Fruit fly (Drosophila melanogaster) whole organism, pupa: ENCODE data around the gene ng3.
A peak's percentile ranks its signal among the peaks of the same experiment; 100 is the strongest.

Experiments used
- CG10348 ChIP-seq: fragments of 200-800 bp; sonication (Bioruptor generic); IDR thresholded peaks from 2 replicates; pipeline ENCODE4 v1.3.6; 2022; ENCODE audit warnings: missing biosample characterization, missing genetic modification characterization
- CG12605 ChIP-seq: fragments of 200-800 bp; sonication (Bioruptor generic); IDR thresholded peaks from 2 replicates; pipeline ENCODE4 v1.3.6; 2022; ENCODE audit warnings: missing biosample characterization, missing genetic modification characterization
- CG13204 ChIP-seq: fragments of 200-800 bp; sonication (Bioruptor generic); optimal IDR thresholded peaks from 2 replicates; lab custom pipeline; 2018; ENCODE audit warnings: missing biosample characterization, mild to moderate bottlenecking, missing genetic modification characterization, moderate library complexity
- CG14655 ChIP-seq: fragments of 200-800 bp; sonication (Bioruptor generic); optimal IDR thresholded peaks from 3 replicates; lab custom pipeline; 2017; ENCODE audit warnings: mild to moderate bottlenecking, missing biosample characterization, missing genetic modification reagents, missing genetic modification characterization
- CG15710 ChIP-seq: fragments of 200-800 bp; sonication (Bioruptor generic); optimal IDR thresholded peaks from 2 replicates; lab custom pipeline; 2018; ENCODE audit warnings: missing biosample characterization, mild to moderate bottlenecking, missing genetic modification characterization, moderate library complexity
- CG17806 ChIP-seq: fragments of 200-800 bp; sonication (Bioruptor generic); optimal IDR thresholded peaks from 2 replicates; lab custom pipeline; 2018; ENCODE audit warnings: missing biosample characterization, mild to moderate bottlenecking, missing genetic modification characterization, moderate library complexity
- CG32121 ChIP-seq: fragments of 200-800 bp; sonication (Bioruptor generic); IDR thresholded peaks from 2 replicates; pipeline ENCODE4 v1.3.6; 2022; ENCODE audit warnings: missing biosample characterization, missing genetic modification characterization
- CG34367 ChIP-seq: fragments of 200-800 bp; sonication (Bioruptor generic); optimal IDR thresholded peaks from 2 replicates; lab custom pipeline; 2018; ENCODE audit warnings: missing biosample characterization, mild to moderate bottlenecking, missing genetic modification characterization
- CG4496 ChIP-seq: fragments of 200-800 bp; sonication (Bioruptor generic); IDR thresholded peaks from 3 replicates; pipeline ENCODE4 v1.3.6; 2022; ENCODE audit warnings: missing biosample characterization, missing genetic modification characterization
- CG8159 ChIP-seq: fragments of 200-800 bp; sonication (Bioruptor generic); optimal IDR thresholded peaks from 3 replicates; lab custom pipeline; 2018; ENCODE audit warnings: missing biosample characterization, mild to moderate bottlenecking, missing genetic modification characterization, moderate library complexity
- CG8301 ChIP-seq: fragments of 200-800 bp; sonication (Bioruptor generic); optimal IDR thresholded peaks from 2 replicates; lab custom pipeline; 2018; ENCODE audit warnings: missing biosample characterization, mild to moderate bottlenecking, missing genetic modification characterization
- CG9948 ChIP-seq: fragments of 200-800 bp; sonication (Bioruptor generic); optimal IDR thresholded peaks from 2 replicates; lab custom pipeline; 2018; ENCODE audit warnings: missing biosample characterization, mild to moderate bottlenecking, missing genetic modification characterization, moderate library complexity
- D1 ChIP-seq: fragments of 200-800 bp; sonication (Bioruptor generic); optimal IDR thresholded peaks from 2 replicates; lab custom pipeline; 2018; ENCODE audit warnings: missing biosample characterization, mild to moderate bottlenecking, missing genetic modification characterization, moderate library complexity
- EcR ChIP-seq: fragments of 200-800 bp; sonication (Bioruptor generic); optimal IDR thresholded peaks from 3 replicates; lab custom pipeline; 2019; ENCODE audit warnings: missing biosample characterization, missing genetic modification characterization, mild to moderate bottlenecking, moderate library complexity, missing genetic modification reagents
- Ets98B ChIP-seq: fragments of 200-800 bp; sonication (Bioruptor generic); IDR thresholded peaks from 2 replicates; pipeline ENCODE4 v1.3.6; 2022; ENCODE audit warnings: missing biosample characterization, missing genetic modification characterization
- Pif1A ChIP-seq: fragments of 200-800 bp; sonication (Bioruptor generic); optimal IDR thresholded peaks from 3 replicates; lab custom pipeline; 2016; ENCODE audit warnings: missing biosample characterization, missing genetic modification characterization
- Pif1B ChIP-seq: fragments of 200-800 bp; sonication (Bioruptor generic); optimal IDR thresholded peaks from 3 replicates; lab custom pipeline; 2016; ENCODE audit warnings: missing biosample characterization, missing genetic modification characterization
- Snoo ChIP-seq: fragments of 200-800 bp; sonication (Bioruptor generic); optimal IDR thresholded peaks from 3 replicates; lab custom pipeline; 2017; ENCODE audit warnings: missing biosample characterization, mild to moderate bottlenecking, missing genetic modification characterization, inconsistent platforms
- fd96Ca ChIP-seq: fragments of 200-800 bp; sonication (Bioruptor generic); IDR thresholded peaks from 3 replicates; pipeline ENCODE4 v1.3.6; 2022; ENCODE audit warnings: missing biosample characterization, missing genetic modification characterization
- gl ChIP-seq: fragments of 200-800 bp; sonication (Bioruptor generic); optimal IDR thresholded peaks from 2 replicates; lab custom pipeline; 2018; ENCODE audit warnings: missing biosample characterization, mild to moderate bottlenecking, missing genetic modification characterization
- rn ChIP-seq: fragments of 200-800 bp; sonication (Bioruptor generic); IDR thresholded peaks from 2 replicates; pipeline ENCODE4 v1.3.6; 2022; ENCODE audit warnings: missing biosample characterization, missing genetic modification characterization

Gene ng3

DNA sequence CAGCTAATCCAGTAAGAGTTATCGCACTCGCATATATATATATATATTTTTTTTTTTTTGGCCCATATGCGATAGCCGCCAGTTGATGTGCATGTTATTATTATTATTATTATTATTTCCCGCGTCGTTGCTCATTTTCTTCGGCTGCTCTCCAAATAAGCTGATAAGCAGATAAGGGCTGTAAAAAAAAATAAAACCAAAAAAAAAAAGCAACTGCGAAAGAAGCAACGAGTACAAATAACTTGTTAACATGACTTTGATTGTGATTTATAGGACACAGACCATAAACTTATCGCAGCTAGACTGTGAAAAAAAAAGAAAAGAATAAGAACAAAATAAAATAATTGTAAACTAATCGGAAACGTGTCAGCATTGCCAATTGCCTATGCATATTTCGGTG, 23.9 kb upstream of the ng3 start:
- TF ChIP-seq Pif1A (no peak), CG13204 (GFP tag; lab: Kevin White, UChicago) (no peak), CG12605 (0 out of 2 replicates have a peak, but pooled peaks have one; percentile 27), D1 (tag; lab: Kevin White, UChicago) (no peak)

DNA sequence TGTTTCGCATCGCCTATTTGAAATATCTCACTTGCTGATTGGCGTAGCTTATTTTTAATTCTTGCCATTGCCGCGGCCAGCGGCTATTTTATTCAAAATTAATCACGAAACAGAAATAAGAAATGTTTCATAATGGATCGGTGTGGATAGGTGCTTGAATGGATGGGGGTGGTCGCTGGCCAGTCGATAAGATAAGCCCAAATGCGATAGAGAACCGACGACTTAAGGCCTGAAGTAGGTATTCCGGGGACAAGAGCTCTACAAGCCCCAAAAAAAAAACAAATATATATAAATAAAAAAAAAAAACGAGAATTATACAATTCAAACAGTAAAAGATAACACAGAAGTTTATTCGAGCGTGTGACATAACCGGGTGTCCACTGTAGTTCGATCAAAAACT, 18.7 kb upstream of the ng3 start:
- TF ChIP-seq CG12605: no peak
- no peak for TF ChIP-seq CG10348 (GFP tag; lab: Robert Waterston, UW)
- no peak for TF ChIP-seq CG8301 (tag; lab: Kevin White, UChicago)
- no peak for TF ChIP-seq EcR
- no peak for TF ChIP-seq CG9948
- no peak for TF ChIP-seq D1 (tag; lab: Kevin White, UChicago)
- TF ChIP-seq rn (GFP tag; lab: Robert Waterston, UW): no peak
- TF ChIP-seq Pif1B (GFP tag; lab: Kevin White, UChicago): no peak
- TF ChIP-seq CG8159 (tag; lab: Kevin White, UChicago): no peak
- no peak for TF ChIP-seq CG4496 (GFP tag; lab: Robert Waterston, UW)
- no peak for TF ChIP-seq Ets98B (GFP tag; lab: Robert Waterston, UW)
- no peak for TF ChIP-seq CG13204 (GFP tag; lab: Kevin White, UChicago)
- TF ChIP-seq gl (tag; lab: Kevin White, UChicago): no peak
- TF ChIP-seq Snoo (tag; lab: Kevin White, UChicago): no peak

dm6 chrX:3255569-3256309, 13.9 kb upstream of the ng3 start:
- TF ChIP-seq Pif1A: peak; percentile 87
- peak; percentile 53 for TF ChIP-seq CG13204 (GFP tag; lab: Kevin White, UChicago)
- peak; percentile 96 for TF ChIP-seq CG8301 (tag; lab: Kevin White, UChicago)
- no peak for TF ChIP-seq EcR
- peak; percentile 92 for TF ChIP-seq CG32121 (GFP tag; lab: Robert Waterston, UW)
- TF ChIP-seq Snoo (tag; lab: Kevin White, UChicago): peak; percentile 80
- peak; percentile 74 for TF ChIP-seq CG12605
- peak; percentile 94 for TF ChIP-seq CG9948
- peak; percentile 98 for TF ChIP-seq CG14655 (GFP tag; lab: Kevin White, UChicago)
- peak; percentile 81 for TF ChIP-seq CG34367 (tag; lab: Kevin White, UChicago)
- peak; percentile 86 for TF ChIP-seq D1 (tag; lab: Kevin White, UChicago)
- TF ChIP-seq rn (GFP tag; lab: Robert Waterston, UW): peak; percentile 89
- TF ChIP-seq fd96Ca: peak; percentile 80
- peak; percentile 41 for TF ChIP-seq gl (tag; lab: Kevin White, UChicago)
- TF ChIP-seq Ets98B (GFP tag; lab: Robert Waterston, UW): peak; percentile 86
- TF ChIP-seq CG15710: peak; percentile 87
- peak; percentile 95 for TF ChIP-seq CG4496 (GFP tag; lab: Robert Waterston, UW)
- TF ChIP-seq Pif1B (GFP tag; lab: Kevin White, UChicago): peak; percentile 80
- TF ChIP-seq CG10348 (GFP tag; lab: Robert Waterston, UW): peak; percentile 88
- TF ChIP-seq CG17806 (tag; lab: Kevin White, UChicago): peak; percentile 89
- peak; percentile 94 for TF ChIP-seq CG8159 (tag; lab: Kevin White, UChicago)

dm6 chrX:3249789-3250188, 7.9 kb upstream of the ng3 start, which contains the start of gene Sgs4:
Gene Sgs4 (plus strand): TSS chrX:3250089.
- TF ChIP-seq EcR: no peak
- no peak for TF ChIP-seq CG9948
- no peak for TF ChIP-seq rn (GFP tag; lab: Robert Waterston, UW)
- TF ChIP-seq CG8159 (tag; lab: Kevin White, UChicago): no peak
- TF ChIP-seq CG17806 (tag; lab: Kevin White, UChicago): no peak
- no peak for TF ChIP-seq fd96Ca
- no peak for TF ChIP-seq Snoo (tag; lab: Kevin White, UChicago)
- no peak for TF ChIP-seq CG14655 (GFP tag; lab: Kevin White, UChicago)
- TF ChIP-seq CG13204 (GFP tag; lab: Kevin White, UChicago): no peak
- TF ChIP-seq CG15710: no peak
- no peak for TF ChIP-seq CG8301 (tag; lab: Kevin White, UChicago)
- no peak for TF ChIP-seq CG4496 (GFP tag; lab: Robert Waterston, UW)
- TF ChIP-seq CG34367 (tag; lab: Kevin White, UChicago): no peak
- TF ChIP-seq, all 21 proteins: peak for 0

- no peak for TF ChIP-seq CG4496 (GFP tag; lab: Robert Waterston, UW)
- no peak for TF ChIP-seq Pif1A
These were observed 7.3 kb upstream of the ng3 start, which contains the start of gene Pig1 for dm6 chrX:3249189-3249588. Gene Pig1 (minus strand): TSS chrX:3249289.

DNA sequence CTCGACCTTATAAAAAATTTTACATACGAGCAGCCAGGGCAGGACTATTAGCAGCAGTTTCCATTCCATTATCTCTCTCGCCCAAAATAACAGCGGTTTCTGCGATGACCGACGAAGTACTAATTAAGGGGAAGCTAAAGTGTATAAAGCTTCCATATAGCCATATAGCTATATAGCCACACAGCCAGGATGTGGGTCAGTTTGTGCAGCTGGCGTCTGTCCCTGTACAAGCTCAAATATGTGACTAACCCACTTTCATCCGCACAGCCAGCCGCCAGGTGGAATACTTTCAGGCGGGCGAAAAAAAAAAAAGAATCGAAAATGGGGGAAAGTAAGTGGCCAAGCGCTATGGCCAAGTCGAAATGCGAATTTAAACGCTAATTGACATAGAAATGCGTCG, 2.2 kb upstream of the ng3 start, which contains the start of gene ng4:
Gene ng4, minus strand, starts transcription at position 101 of the 400 bp plus-strand sequence.
- no peak for TF ChIP-seq Snoo (tag; lab: Kevin White, UChicago)
- TF ChIP-seq CG9948: no peak
- TF ChIP-seq CG8159 (tag; lab: Kevin White, UChicago): no peak
- no peak for TF ChIP-seq Pif1B (GFP tag; lab: Kevin White, UChicago)
- no peak for TF ChIP-seq Ets98B (GFP tag; lab: Robert Waterston, UW)
- no peak for TF ChIP-seq CG8301 (tag; lab: Kevin White, UChicago)
- TF ChIP-seq CG32121 (GFP tag; lab: Robert Waterston, UW): no peak
- no peak for TF ChIP-seq D1 (tag; lab: Kevin White, UChicago)
- TF ChIP-seq CG10348 (GFP tag; lab: Robert Waterston, UW): no peak
- no peak for TF ChIP-seq CG4496 (GFP tag; lab: Robert Waterston, UW)
- TF ChIP-seq Pif1A: no peak
- TF ChIP-seq CG14655 (GFP tag; lab: Kevin White, UChicago): no peak
- no peak for TF ChIP-seq CG17806 (tag; lab: Kevin White, UChicago)
- no peak for TF ChIP-seq CG12605
- TF ChIP-seq EcR: no peak
- no peak for TF ChIP-seq CG34367 (tag; lab: Kevin White, UChicago)
- TF ChIP-seq CG15710: no peak
